Fruit fly (Drosophila melanogaster) whole organism, embryonic: ENCODE results near the gene CG5863.

Source experiments
- Aef1 ChIP-seq: fragments of 200-800 bp; sonication (Bioruptor generic); IDR thresholded peaks from 3 replicates; pipeline ENCODE4 v1.3.6; 2022; ENCODE audit warnings: missing biosample characterization, missing genetic modification characterization
- Atf3 ChIP-seq: fragments of 200-800 bp; sonication (Bioruptor generic); optimal IDR thresholded peaks from 3 replicates; lab custom pipeline; 2016; ENCODE audit warnings: missing biosample characterization, missing genetic modification characterization
- Awh ChIP-seq: fragments of 200-800 bp; sonication (Bioruptor generic); IDR thresholded peaks from 2 replicates; pipeline ENCODE4, ENCODE4 v1.3.6; 2022; ENCODE audit warnings: missing biosample characterization, missing genetic modification characterization
- BEAF-32 ChIP-seq: fragments of 200-800 bp; sonication (Bioruptor generic); optimal IDR thresholded peaks from 3 replicates; lab custom pipeline; 2017; ENCODE audit warnings: missing biosample characterization, missing genetic modification characterization, mild to moderate bottlenecking, moderate library complexity, missing genetic modification reagents
- Bdp1 ChIP-seq: fragments of 200-800 bp; sonication (Bioruptor generic); optimal IDR thresholded peaks from 3 replicates; lab custom pipeline; 2016; ENCODE audit warnings: missing biosample characterization, missing genetic modification characterization
- CG11560 ChIP-seq: fragments of 200-800 bp; sonication (Bioruptor generic); IDR thresholded peaks from 3 replicates; pipeline ENCODE4 v1.3.6; 2022; ENCODE audit warnings: missing biosample characterization, missing genetic modification characterization
- CG11695 ChIP-seq: fragments of 200-800 bp; sonication (Bioruptor generic); IDR thresholded peaks from 3 replicates; pipeline ENCODE4 v1.3.6; 2022; ENCODE audit warnings: missing biosample characterization, missing genetic modification characterization
- CG12236 ChIP-seq: fragments of 200-800 bp; sonication (Bioruptor generic); optimal IDR thresholded peaks from 2 replicates; lab custom pipeline; 2016; ENCODE audit warnings: missing biosample characterization, missing genetic modification characterization
- CG12942 ChIP-seq: fragments of 200-800 bp; sonication (Bioruptor generic); optimal IDR thresholded peaks from 3 replicates; lab custom pipeline; 2016; ENCODE audit warnings: missing biosample characterization, missing genetic modification characterization
- CG13296 ChIP-seq: fragments of 200-800 bp; sonication (Bioruptor generic); optimal IDR thresholded peaks from 3 replicates; lab custom pipeline; 2018; ENCODE audit warnings: missing biosample characterization, mild to moderate bottlenecking, missing genetic modification characterization
- CG13894 ChIP-seq: fragments of 200-800 bp; sonication (Bioruptor generic); optimal IDR thresholded peaks from 3 replicates; lab custom pipeline; 2018; ENCODE audit warnings: missing biosample characterization, mild to moderate bottlenecking, missing genetic modification characterization, moderate library complexity
- CG14860 ChIP-seq: fragments of 200-800 bp; sonication (Bioruptor generic); IDR thresholded peaks from 3 replicates; pipeline ENCODE4 v1.3.6; 2022; ENCODE audit warnings: missing biosample characterization, missing genetic modification characterization; ENCODE audit not compliant: partially characterized antibody
- CG14965 ChIP-seq: fragments of 200-800 bp; sonication (Bioruptor generic); optimal IDR thresholded peaks from 2 replicates; lab custom pipeline; 2016; ENCODE audit warnings: missing biosample characterization, missing genetic modification characterization, borderline replicate concordance
- CG1603 ChIP-seq: fragments of 200-800 bp; sonication (Bioruptor generic); optimal IDR thresholded peaks from 2 replicates; lab custom pipeline; 2019; ENCODE audit warnings: missing biosample characterization, mild to moderate bottlenecking, missing genetic modification characterization, moderate library complexity
- CG1832 ChIP-seq: fragments of 200-800 bp; sonication (Bioruptor generic); optimal IDR thresholded peaks from 2 replicates; lab custom pipeline; 2017; ENCODE audit warnings: missing biosample characterization, mild to moderate bottlenecking, missing genetic modification characterization, inconsistent platforms
- CG18764 ChIP-seq: fragments of 200-800 bp; sonication (Bioruptor generic); optimal IDR thresholded peaks from 3 replicates; lab custom pipeline; 2016; ENCODE audit warnings: missing biosample characterization, missing genetic modification characterization
- CG2129 ChIP-seq: fragments of 200-800 bp; sonication (Bioruptor generic); IDR thresholded peaks from 2 replicates; pipeline ENCODE4 v1.3.6; 2022; ENCODE audit warnings: missing biosample characterization, missing genetic modification characterization; ENCODE audit not compliant: partially characterized antibody
- CG32772 ChIP-seq: fragments of 200-800 bp; sonication (Bioruptor generic); IDR thresholded peaks from 2 replicates; pipeline ENCODE4 v1.3.6; 2022; ENCODE audit warnings: missing biosample characterization, missing genetic modification characterization
- CG43689 ChIP-seq: fragments of 200-800 bp; sonication (Bioruptor generic); IDR thresholded peaks from 2 replicates; pipeline ENCODE4 v1.3.6; 2022; ENCODE audit warnings: missing biosample characterization, missing genetic modification characterization
- CG4617 ChIP-seq: fragments of 200-800 bp; sonication (Bioruptor generic); optimal IDR thresholded peaks from 3 replicates; lab custom pipeline; 2016; ENCODE audit warnings: missing biosample characterization, missing genetic modification characterization, borderline replicate concordance
- CG8089 ChIP-seq: fragments of 200-800 bp; sonication (Bioruptor generic); optimal IDR thresholded peaks from 3 replicates; lab custom pipeline; 2016; ENCODE audit warnings: missing biosample characterization, missing genetic modification characterization
- CG9437 ChIP-seq: fragments of 200-800 bp; sonication (Bioruptor generic); optimal IDR thresholded peaks from 2 replicates; lab custom pipeline; 2018; ENCODE audit warnings: missing biosample characterization, mild to moderate bottlenecking, missing genetic modification characterization
- CG9876 ChIP-seq: fragments of 200-800 bp; sonication (Bioruptor generic); optimal IDR thresholded peaks from 2 replicates; lab custom pipeline; 2016; ENCODE audit warnings: missing biosample characterization, missing genetic modification characterization
- Dip2 ChIP-seq: fragments of 200-800 bp; sonication (Bioruptor generic); IDR thresholded peaks from 2 replicates; pipeline ENCODE4 v1.3.6; 2022; ENCODE audit warnings: missing biosample characterization, missing genetic modification characterization
- Dref ChIP-seq: fragments of 200-800 bp; sonication (Bioruptor generic); IDR thresholded peaks from 2 replicates; pipeline ENCODE4 v1.3.6; 2022; ENCODE audit warnings: missing biosample characterization, missing genetic modification characterization
- ERR ChIP-seq: fragments of 200-800 bp; sonication (Bioruptor generic); optimal IDR thresholded peaks from 2 replicates; lab custom pipeline; 2016; ENCODE audit warnings: missing biosample characterization, missing genetic modification characterization
- Fer1 ChIP-seq: fragments of 200-800 bp; sonication (Bioruptor generic); optimal IDR thresholded peaks from 2 replicates; lab custom pipeline; 2017; ENCODE audit warnings: missing biosample characterization, mild to moderate bottlenecking, missing genetic modification characterization
- Mad ChIP-seq: fragments of 200-800 bp; sonication (Bioruptor generic); optimal IDR thresholded peaks from 2 replicates; lab custom pipeline; 2016; ENCODE audit warnings: missing biosample characterization, missing genetic modification characterization
- Med ChIP-seq: fragments of 200-800 bp; sonication (Bioruptor generic); peaks from one replicate; lab custom pipeline; 2016; ENCODE audit warnings: missing biosample characterization, missing genetic modification characterization, mild to moderate bottlenecking, inconsistent platforms, moderate library complexity
- NK7.1 ChIP-seq: fragments of 200-800 bp; sonication (Bioruptor generic); optimal IDR thresholded peaks from 3 replicates; lab custom pipeline; 2016; ENCODE audit warnings: missing biosample characterization, missing genetic modification characterization
- Oli ChIP-seq: fragments of 200-800 bp; sonication (Bioruptor generic); optimal IDR thresholded peaks from 2 replicates; lab custom pipeline; 2018; ENCODE audit warnings: missing biosample characterization, mild to moderate bottlenecking, missing genetic modification characterization, moderate library complexity
- PHDP ChIP-seq: fragments of 200-800 bp; sonication (Bioruptor generic); optimal IDR thresholded peaks from 3 replicates; lab custom pipeline; 2018; ENCODE audit warnings: missing biosample characterization, mild to moderate bottlenecking, missing genetic modification characterization, moderate library complexity
- Pdp1 ChIP-seq, 2 experiments: fragments of 200-800 bp; sonication (Bioruptor generic); optimal IDR thresholded peaks; 3 replicates each; lab custom pipeline; 2016; ENCODE audit warnings: missing biosample characterization in 2 of 2, missing genetic modification characterization in 2 of 2, mild to moderate bottlenecking in 1 of 2, moderate library complexity in 1 of 2
- bsh ChIP-seq, 2 experiments: fragments of 200-800 bp; sonication (Bioruptor generic); optimal IDR thresholded peaks; 2 replicates each; lab custom pipeline; 2017 to 2018; ENCODE audit warnings: mild to moderate bottlenecking in 2 of 2, missing biosample characterization in 2 of 2, missing genetic modification characterization in 2 of 2, moderate library complexity in 1 of 2
- cg ChIP-seq: fragments of 200-800 bp; sonication (Bioruptor generic); optimal IDR thresholded peaks from 3 replicates; lab custom pipeline; 2019; ENCODE audit warnings: missing biosample characterization, mild to moderate bottlenecking, missing genetic modification characterization, moderate library complexity
- crc ChIP-seq: fragments of 200-800 bp; sonication (Bioruptor generic); optimal IDR thresholded peaks from 2 replicates; lab custom pipeline; 2016; ENCODE audit warnings: missing biosample characterization, missing genetic modification characterization
- dmrt99B ChIP-seq: fragments of 200-800 bp; sonication (Bioruptor generic); optimal IDR thresholded peaks from 2 replicates; lab custom pipeline; 2018; ENCODE audit warnings: missing biosample characterization, mild to moderate bottlenecking, missing genetic modification characterization, moderate library complexity
- esg ChIP-seq: fragments of 200-800 bp; sonication (Bioruptor generic); conservative IDR thresholded peaks from 2 replicates; pipeline ENCODE4 v1.3.6; 2022; ENCODE audit warnings: missing biosample characterization, missing genetic modification characterization
- ewg ChIP-seq: fragments of 200-800 bp; sonication (Bioruptor generic); optimal IDR thresholded peaks from 3 replicates; lab custom pipeline; 2017; ENCODE audit warnings: mild to moderate bottlenecking, missing biosample characterization, missing genetic modification reagents, missing genetic modification characterization
- fd102C ChIP-seq: fragments of 200-800 bp; sonication (Bioruptor generic); optimal IDR thresholded peaks from 2 replicates; lab custom pipeline; 2018; ENCODE audit warnings: missing biosample characterization, mild to moderate bottlenecking, missing genetic modification characterization, moderate library complexity
- ftz-f1 ChIP-seq: fragments of 200-800 bp; sonication (Bioruptor generic); optimal IDR thresholded peaks from 2 replicates; lab custom pipeline; 2016; ENCODE audit warnings: missing biosample characterization, missing genetic modification characterization
- fu2 ChIP-seq: fragments of 200-800 bp; sonication (Bioruptor generic); optimal IDR thresholded peaks from 2 replicates; lab custom pipeline; 2016; ENCODE audit warnings: missing biosample characterization, missing genetic modification characterization
- grn ChIP-seq: fragments of 200-800 bp; sonication (Bioruptor generic); optimal IDR thresholded peaks from 3 replicates; lab custom pipeline; 2017; ENCODE audit warnings: missing biosample characterization, missing genetic modification characterization
- mld ChIP-seq: fragments of 200-800 bp; sonication (Bioruptor generic); IDR thresholded peaks from 3 replicates; pipeline ENCODE4 v1.3.6; 2022; ENCODE audit warnings: missing biosample characterization, missing genetic modification characterization; ENCODE audit not compliant: partially characterized antibody
- nau ChIP-seq: fragments of 200-800 bp; sonication (Bioruptor generic); optimal IDR thresholded peaks from 3 replicates; lab custom pipeline; 2017; ENCODE audit warnings: missing biosample characterization, mild to moderate bottlenecking, missing genetic modification characterization, missing genetic modification reagents
- nom ChIP-seq: fragments of 200-800 bp; sonication (Bioruptor generic); optimal IDR thresholded peaks from 2 replicates; lab custom pipeline; 2017; ENCODE audit warnings: missing biosample characterization, missing genetic modification characterization, mild to moderate bottlenecking, moderate library complexity, missing genetic modification reagents
- oc ChIP-seq: fragments of 200-800 bp; sonication (Bioruptor generic); optimal IDR thresholded peaks from 2 replicates; lab custom pipeline; 2018; ENCODE audit warnings: missing biosample characterization, mild to moderate bottlenecking, missing genetic modification characterization, moderate library complexity
- shn ChIP-seq: fragments of 200-800 bp; sonication (Bioruptor generic); optimal IDR thresholded peaks from 3 replicates; lab custom pipeline; 2016; ENCODE audit warnings: missing biosample characterization, missing genetic modification characterization
- sna ChIP-seq: fragments of 200-800 bp; sonication (Bioruptor generic); IDR thresholded peaks from 2 replicates; pipeline ENCODE4 v1.3.6; 2022; ENCODE audit warnings: missing biosample characterization, missing genetic modification characterization; ENCODE audit not compliant: partially characterized antibody

The CG5863 gene

DNA sequence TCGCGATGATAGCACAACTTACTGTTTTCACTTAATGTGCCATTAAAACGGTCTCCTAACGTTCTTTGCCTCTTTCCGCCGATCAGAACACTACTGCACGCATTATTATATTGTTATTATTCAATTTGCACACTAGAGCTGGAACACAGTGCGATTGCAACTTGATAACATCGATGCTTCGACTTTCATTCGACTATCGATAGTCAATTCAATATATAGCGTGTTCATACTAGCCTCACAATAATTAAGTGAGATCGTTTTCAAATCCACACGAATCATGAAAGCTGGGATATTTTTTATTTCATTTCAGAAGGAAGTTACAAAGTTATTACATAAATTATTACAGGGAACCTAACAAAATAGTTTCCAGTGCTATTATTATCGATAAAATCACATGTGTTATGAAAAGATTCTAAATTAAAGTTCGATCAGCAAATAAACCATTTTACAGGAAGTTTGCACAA lies 9.6 kb upstream of the CG5863 start (continued):
- TF ChIP-seq CG12236 (peak; percentile 8), CG1832 (GFP tag; lab: Kevin White, UChicago) (no peak), grn (peak; percentile 76), Med (GFP tag; lab: Kevin White, UChicago) (peak; percentile 83), fd102C (GFP tag; lab: Kevin White, UChicago) (no peak), Dref (peak; percentile 92), CG2129 (0 out of 2 replicates have a peak, but pooled peaks have one; percentile 19), Awh (GFP tag; lab: Robert Waterston, UW) (no peak), BEAF-32 (GFP tag; lab: Kevin White, UChicago) (peak; percentile 90), CG18764 (GFP tag; lab: Kevin White, UChicago) (peak; percentile 9), CG11695 (GFP tag; lab: Robert Waterston, UW) (0 out of 3 replicates have a peak, but pooled peaks have one; percentile 44), CG32772 (GFP tag; lab: Robert Waterston, UW) (no peak), sna (GFP tag; lab: Robert Waterston, UW) (peak; percentile 63; the same call in 1 of the 2 replicates), Aef1 (GFP tag; lab: Robert Waterston, UW) (0 out of 3 replicates have a peak, but pooled peaks have one; percentile 27), mld (GFP tag; lab: Robert Waterston, UW) (0 out of 3 replicates have a peak, but pooled peaks have one; percentile 41), ewg (peak; percentile 16), PHDP (tag; lab: Kevin White, UChicago) (peak; percentile 68), Atf3 (GFP tag; lab: Kevin White, UChicago) (no peak), dmrt99B (peak; percentile 47), CG8089 (GFP tag; lab: Kevin White, UChicago) (no peak), Dip2 (no peak), crc (GFP tag; lab: Kevin White, UChicago) (peak; percentile 16), CG13296 (GFP tag; lab: Kevin White, UChicago) (peak; percentile 14), CG1603 (tag; lab: Kevin White, UChicago) (peak; percentile 81), fu2 (GFP tag; lab: Kevin White, UChicago) (peak; percentile 67), CG11560 (tag; lab: Robert Waterston, UW) (no peak), Oli (tag; lab: Kevin White, UChicago) (peak; percentile 55), Bdp1 (peak; percentile 26), CG14860 (GFP tag; lab: Robert Waterston, UW) (peak; percentile 74), CG9437 (peak; percentile 24), esg (GFP tag; lab: Robert Waterston, UW) (no peak; the same call in 1 of the 2 replicates), bsh (GFP tag; optimal IDR thresholded peaks at IDR 0.05; lab: Kevin White, UChicago) (peak in 1 of 2 experiments; percentile 12), cg (GFP tag; lab: Kevin White, UChicago) (no peak), CG13894 (tag; lab: Kevin White, UChicago) (no peak), nau (no peak), CG14965 (GFP tag; lab: Kevin White, UChicago) (no peak), oc (tag; lab: Kevin White, UChicago) (no peak), Fer1 (GFP tag; lab: Kevin White, UChicago) (peak; percentile 41), CG12942 (GFP tag; lab: Kevin White, UChicago) (peak; percentile 57), shn (GFP tag; lab: Kevin White, UChicago) (peak; percentile 54), CG4617 (peak; percentile 79), CG9876 (GFP tag; lab: Kevin White, UChicago) (peak; percentile 52), ftz-f1 (no peak), nom (no peak), CG43689 (GFP tag; lab: Robert Waterston, UW) (no peak), NK7.1 (no peak), ERR (GFP tag; lab: Kevin White, UChicago) (peak; percentile 15), Mad (GFP tag; lab: Kevin White, UChicago) (peak; percentile 12), Pdp1 (GFP tag; optimal IDR thresholded peaks at IDR 0.05; lab: Kevin White, UChicago) (peak; percentile 61 to 85)
